Worm (Caenorhabditis elegans): Measurements from ENCODE around the gene glc-3.

DNA sequence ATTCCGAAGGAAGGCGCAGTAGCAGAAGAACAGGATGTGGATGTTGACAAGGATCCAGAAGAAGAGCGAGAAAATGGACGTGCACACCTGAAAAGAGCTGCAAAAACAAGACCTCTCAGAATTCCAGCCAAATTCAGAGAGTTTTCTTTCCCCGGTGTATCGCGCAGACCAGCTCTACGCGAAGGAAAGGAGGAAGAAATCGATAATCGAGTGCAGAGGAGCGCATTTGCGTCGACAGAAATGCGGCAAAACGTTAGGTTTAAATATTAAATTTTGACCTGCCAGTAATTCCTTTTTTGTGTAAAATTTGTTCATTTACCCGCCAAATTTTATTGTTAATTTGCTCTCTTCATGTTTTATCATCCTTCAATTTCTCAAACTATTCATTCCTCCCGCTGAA is 24.2 kb upstream of the glc-3 start:
- TF ChIP-seq lin-35 (GFP tag; optimal IDR thresholded peaks at IDR 0.05) (no peak), unc-62 (GFP tag; optimal IDR thresholded peaks at IDR 0.05) (no peak), ceh-79 (tag; optimal IDR thresholded peaks at IDR 0.05) (no peak), B0019.2 (GFP tag; conservative IDR thresholded peaks at IDR 0.05) (no peak), bed-2 (GFP tag; IDR thresholded peaks at IDR 0.05) (no peak), F49E8.2 (tag; optimal IDR thresholded peaks at IDR 0.05; ENCODE audit: insufficient read depth) (no peak), snpc-4 (GFP tag; optimal IDR thresholded peaks at IDR 0.05) (no peak), snpc-4 (tag; optimal IDR thresholded peaks at IDR 0.05) (no peak), madf-6 (GFP tag; IDR thresholded peaks at IDR 0.05) (no peak), B0261.1 (tag; optimal IDR thresholded peaks at IDR 0.05) (no peak), T26A5.8 (tag; optimal IDR thresholded peaks at IDR 0.05) (no peak), F39B2.1 (GFP tag; IDR thresholded peaks at IDR 0.05) (no peak), mes-4 (tag; optimal IDR thresholded peaks at IDR 0.05) (no peak), nfya-1 (tag; optimal IDR thresholded peaks at IDR 0.05; ENCODE audit: borderline replicate concordance, insufficient read depth) (no peak)

All from whole organism, young adult.